Worm (Caenorhabditis elegans): ENCODE measurements around the gene tbp-1.
A peak's percentile ranks its signal among the peaks of the same experiment; 100 is the strongest.

ce11 chrIII:7338693-7339092 is 45.1 kb upstream of the tbp-1 start, which contains the start of gene kap-1:
- TF ChIP-seq ama-1 (optimal IDR thresholded peaks at IDR 0.05) (peak; percentile 1), nhr-77 (tag; optimal IDR thresholded peaks at IDR 0.05) (no peak), elt-3 (tag; optimal IDR thresholded peaks at IDR 0.05) (no peak), skn-1 (tag; optimal IDR thresholded peaks at IDR 0.05) (no peak), unc-39 (tag; optimal IDR thresholded peaks at IDR 0.05) (no peak), egl-27 (tag; optimal IDR thresholded peaks at IDR 0.05) (peak; percentile 6)
